Worm (Caenorhabditis elegans) whole organism, L1 larva: ENCODE results near the gene mrpl-51.
A peak's percentile ranks its signal among the peaks of the same experiment; 100 is the strongest.

ENCODE experiments used
- Y116A8C.19 ChIP-seq: sonication (generic microtip); optimal IDR thresholded peaks from 2 replicates; lab custom pipeline; 2016; ENCODE audit warnings: missing compliant biosample characterization, missing genetic modification characterization, borderline replicate concordance
- aha-1 ChIP-seq: fragments of 150-350 bp; optimal IDR thresholded peaks from 2 replicates; lab custom pipeline; 2014; ENCODE audit warnings: missing biosample characterization, missing genetic modification characterization
- alr-1 ChIP-seq: fragments of 200-800 bp; sonication (Bioruptor generic); optimal IDR thresholded peaks from 2 replicates; lab custom pipeline; 2018; ENCODE audit warnings: borderline replicate concordance, mild to moderate bottlenecking, missing genetic modification characterization, missing compliant biosample characterization
- ama-1 ChIP-seq: fragments of 150-350 bp; optimal IDR thresholded peaks from 2 replicates; lab custom pipeline; 2014
- blmp-1 ChIP-seq: fragments of 150-350 bp; optimal IDR thresholded peaks from 2 replicates; lab custom pipeline; 2014; ENCODE audit warnings: missing biosample characterization, missing genetic modification characterization
- ceh-63 ChIP-seq: fragments of 200-800 bp; sonication (Bioruptor generic); optimal IDR thresholded peaks from 2 replicates; lab custom pipeline; 2018; ENCODE audit warnings: mild to moderate bottlenecking, missing genetic modification characterization, missing compliant biosample characterization
- ceh-8 ChIP-seq: fragments of 200-800 bp; sonication (Bioruptor generic); optimal IDR thresholded peaks from 2 replicates; lab custom pipeline; 2018; ENCODE audit warnings: mild to moderate bottlenecking, missing genetic modification characterization, moderate library complexity, missing compliant biosample characterization
- ceh-82 ChIP-seq, 3 experiments: fragments of 150-350 bp in 1 of 3; sonication (generic microtip) in 2 of 3; optimal IDR thresholded peaks; 2 replicates each; lab custom pipeline; 2014 to 2017; ENCODE audit warnings: missing biosample characterization in 3 of 3, missing genetic modification characterization in 3 of 3
- egl-13 ChIP-seq: sonication (generic microtip); optimal IDR thresholded peaks from 2 replicates; lab custom pipeline; 2016; ENCODE audit warnings: missing genotype, missing genetic modification reagents, missing genetic modification characterization, missing compliant biosample characterization
- fkh-10 ChIP-seq: sonication (generic microtip); optimal IDR thresholded peaks from 2 replicates; lab custom pipeline; 2017; ENCODE audit warnings: missing biosample characterization, missing genetic modification reagents, missing genetic modification characterization
- fkh-8 ChIP-seq: sonication (generic microtip); optimal IDR thresholded peaks from 2 replicates; lab custom pipeline; 2016; ENCODE audit warnings: mild to moderate bottlenecking, missing genetic modification characterization, missing compliant biosample characterization
- grh-1 ChIP-seq: fragments of 200-800 bp; sonication (Bioruptor generic); IDR thresholded peaks from 2 replicates; pipeline ENCODE4 v1.3.6; 2022; ENCODE audit warnings: missing genetic modification reagents, missing genetic modification characterization, missing compliant biosample characterization
- hpl-2 ChIP-seq: fragments of 150-350 bp; optimal IDR thresholded peaks from 2 replicates; lab custom pipeline; 2014; ENCODE audit warnings: missing biosample characterization, missing genetic modification reagents, missing genetic modification characterization
- irx-1 ChIP-seq: sonication (generic microtip); optimal IDR thresholded peaks from 2 replicates; lab custom pipeline; 2016; ENCODE audit warnings: missing genetic modification characterization, missing compliant biosample characterization
- isw-1 ChIP-seq: fragments of 200-800 bp; sonication (Bioruptor generic); IDR thresholded peaks from 2 replicates; pipeline ENCODE4 v1.3.6; 2022; ENCODE audit warnings: missing genetic modification characterization, missing compliant biosample characterization
- lin-14 ChIP-seq: fragments of 200-800 bp; sonication (Bioruptor generic); optimal IDR thresholded peaks from 2 replicates; lab custom pipeline; 2018; ENCODE audit warnings: mild to moderate bottlenecking, missing genetic modification characterization, moderate library complexity, missing compliant biosample characterization
- lir-3 ChIP-seq: sonication (generic microtip); optimal IDR thresholded peaks from 2 replicates; lab custom pipeline; 2016; ENCODE audit warnings: mild to moderate bottlenecking, missing genetic modification characterization, moderate library complexity, missing compliant biosample characterization; ENCODE audit not compliant: poor library complexity
- lsy-2 ChIP-seq, 2 experiments: fragments of 150-350 bp; optimal IDR thresholded peaks; 2 replicates each; lab custom pipeline; 2014; ENCODE audit warnings: missing biosample characterization in 2 of 2, missing genetic modification characterization in 2 of 2
- mab-9 ChIP-seq: fragments of 200-800 bp; sonication (Bioruptor generic); IDR thresholded peaks from 2 replicates; pipeline ENCODE4 v1.3.6; 2022; ENCODE audit warnings: missing genetic modification reagents, missing genetic modification characterization, missing compliant biosample characterization
- nhr-12 ChIP-seq: sonication (generic microtip); optimal IDR thresholded peaks from 2 replicates; lab custom pipeline; 2017; ENCODE audit warnings: missing biosample characterization, missing genetic modification characterization
- nhr-20 ChIP-seq: sonication (generic microtip); optimal IDR thresholded peaks from 2 replicates; lab custom pipeline; 2016; ENCODE audit warnings: mild to moderate bottlenecking, missing genetic modification characterization, missing compliant biosample characterization
- nhr-71 ChIP-seq: sonication (generic microtip); optimal IDR thresholded peaks from 2 replicates; lab custom pipeline; 2016; ENCODE audit warnings: mild to moderate bottlenecking, missing genetic modification characterization, moderate library complexity, missing compliant biosample characterization
- nhr-76 ChIP-seq: sonication (generic microtip); optimal IDR thresholded peaks from 2 replicates; lab custom pipeline; 2017; ENCODE audit warnings: missing biosample characterization, missing genetic modification characterization
- nhr-90 ChIP-seq: sonication (generic microtip); optimal IDR thresholded peaks from 2 replicates; lab custom pipeline; 2016; ENCODE audit warnings: mild to moderate bottlenecking, missing genetic modification characterization, missing compliant biosample characterization; ENCODE audit not compliant: poor library complexity
- pag-3 ChIP-seq: sonication (generic microtip); optimal IDR thresholded peaks from 2 replicates; lab custom pipeline; 2017; ENCODE audit warnings: missing genetic modification characterization, mild to moderate bottlenecking, missing compliant biosample characterization, antibody characterized with exemption, borderline replicate concordance; ENCODE audit not compliant: insufficient read depth
- pax-3 ChIP-seq: fragments of 200-800 bp; sonication (Bioruptor generic); optimal IDR thresholded peaks from 2 replicates; lab custom pipeline; 2018; ENCODE audit warnings: mild to moderate bottlenecking, missing genetic modification characterization, moderate library complexity, missing compliant biosample characterization
- pqm-1 ChIP-seq: sonication (generic microtip); optimal IDR thresholded peaks from 3 replicates; lab custom pipeline; 2017; ENCODE audit warnings: missing biosample characterization, missing genetic modification characterization
- skn-1 ChIP-seq: fragments of 150-350 bp; optimal IDR thresholded peaks from 2 replicates; lab custom pipeline; 2014; ENCODE audit warnings: missing biosample characterization, missing genetic modification characterization
- sox-4 ChIP-seq: sonication (generic microtip); optimal IDR thresholded peaks from 2 replicates; lab custom pipeline; 2016; ENCODE audit warnings: missing genetic modification characterization, missing compliant biosample characterization
- unc-130 ChIP-seq: fragments of 150-350 bp; optimal IDR thresholded peaks from 2 replicates; lab custom pipeline; 2017; ENCODE audit warnings: missing biosample characterization, missing genetic modification characterization, inconsistent platforms
- unc-30 ChIP-seq: sonication (generic microtip); optimal IDR thresholded peaks from 2 replicates; lab custom pipeline; 2017; ENCODE audit warnings: missing biosample characterization, missing genetic modification characterization
- xbp-1 ChIP-seq: sonication (generic microtip); optimal IDR thresholded peaks from 2 replicates; lab custom pipeline; 2016; ENCODE audit warnings: missing genetic modification characterization, missing compliant biosample characterization
- zag-1 ChIP-seq: fragments of 150-350 bp; optimal IDR thresholded peaks from 2 replicates; lab custom pipeline; 2014; ENCODE audit warnings: missing biosample characterization, missing genetic modification characterization
- zip-4 ChIP-seq: fragments of 200-800 bp; sonication (Bioruptor generic); optimal IDR thresholded peaks from 2 replicates; lab custom pipeline; 2018; ENCODE audit warnings: mild to moderate bottlenecking, missing genetic modification characterization, moderate library complexity, missing compliant biosample characterization
- ztf-11 ChIP-seq, 2 experiments: sonication (generic microtip); optimal IDR thresholded peaks; 2 replicates each; lab custom pipeline; 2016 to 2017; ENCODE audit warnings: missing genetic modification characterization in 2 of 2, missing biosample characterization in 1 of 2, missing compliant biosample characterization in 1 of 2
- ztf-4 ChIP-seq: fragments of 150-350 bp; optimal IDR thresholded peaks from 2 replicates; lab custom pipeline; 2014; ENCODE audit warnings: missing biosample characterization, missing genetic modification characterization

The mrpl-51 gene

DNA sequence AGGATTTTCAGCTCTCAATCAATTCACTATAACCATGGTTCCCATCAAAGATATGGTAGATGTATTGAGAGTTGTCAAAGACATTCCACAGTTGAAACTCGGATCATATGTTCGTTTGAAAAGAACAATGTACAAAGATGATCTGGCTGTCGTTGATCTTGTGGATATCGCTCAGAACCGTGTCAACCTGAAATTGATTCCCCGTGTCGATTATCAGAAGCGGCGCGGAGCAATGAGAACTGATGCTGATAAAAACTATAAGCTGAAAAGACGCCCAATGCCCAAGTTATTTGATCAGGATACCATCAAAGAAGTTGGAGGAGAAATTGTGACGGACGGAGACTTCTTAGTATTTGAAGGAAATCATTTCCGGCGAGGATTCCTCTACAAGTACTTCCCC lies 21.3 kb downstream of the mrpl-51 start:
- TF ChIP-seq ceh-8 (GFP tag; lab: Kevin White, UChicago) (no peak), grh-1 (GFP tag; lab: Robert Waterston, UW) (no peak), Y116A8C.19 (tag; lab: Kevin White, UChicago) (no peak), pqm-1 (tag; lab: Kevin White, UChicago) (no peak), ztf-11 (tag; optimal IDR thresholded peaks at IDR 0.05; lab: Kevin White, UChicago) (no peak)

DNA sequence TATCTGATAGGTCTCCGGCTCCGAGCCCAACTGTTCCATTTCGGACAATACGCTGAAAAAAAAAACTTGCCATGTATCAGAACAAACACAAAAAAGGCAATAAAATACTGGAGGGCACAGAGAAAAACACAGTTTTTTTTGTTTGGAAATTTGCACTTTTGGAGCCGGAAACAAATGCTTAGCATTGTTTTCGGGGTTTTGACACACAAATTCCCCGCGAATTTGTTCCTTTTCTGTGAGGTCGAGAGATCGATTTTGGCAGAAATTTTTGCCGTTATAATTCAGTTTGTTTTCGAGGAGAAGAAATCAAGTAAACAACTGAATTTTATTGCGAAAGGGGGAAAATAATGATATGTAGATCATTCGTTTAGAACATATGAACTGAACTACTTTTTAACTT lies 25.5 kb downstream of the mrpl-51 start, which contains the start of gene K08E4.2:
K08E4.2 (minus strand) TSS at position 54 of the 400 bp plus-strand sequence.
- TF ChIP-seq nhr-20 (tag; lab: Kevin White, UChicago) (no peak), ceh-82 (tag; optimal IDR thresholded peaks at IDR 0.05; lab: Kevin White, UChicago) (no peak), nhr-90 (tag; lab: Kevin White, UChicago) (no peak), pag-3 (tag; lab: Kevin White, UChicago) (no peak), skn-1 (tag; lab: Kevin White, UChicago) (no peak), nhr-12 (no peak), sox-4 (tag; lab: Kevin White, UChicago) (no peak), unc-130 (no peak), ztf-11 (tag; optimal IDR thresholded peaks at IDR 0.05; lab: Kevin White, UChicago) (no peak), fkh-10 (GFP tag; lab: Kevin White, UChicago) (no peak), nhr-76 (tag; lab: Kevin White, UChicago) (no peak), pax-3 (tag; lab: Kevin White, UChicago) (no peak), lir-3 (tag; lab: Kevin White, UChicago) (no peak), mab-9 (GFP tag; lab: Robert Waterston, UW) (no peak), aha-1 (tag; lab: Kevin White, UChicago) (no peak), ama-1 (lab: Kevin White, UChicago) (no peak), isw-1 (GFP tag; lab: Robert Waterston, UW) (no peak), xbp-1 (no peak), irx-1 (no peak), zag-1 (tag; lab: Kevin White, UChicago) (no peak)
- TF ChIP-seq, all 84 proteins: peak for 0

DNA sequence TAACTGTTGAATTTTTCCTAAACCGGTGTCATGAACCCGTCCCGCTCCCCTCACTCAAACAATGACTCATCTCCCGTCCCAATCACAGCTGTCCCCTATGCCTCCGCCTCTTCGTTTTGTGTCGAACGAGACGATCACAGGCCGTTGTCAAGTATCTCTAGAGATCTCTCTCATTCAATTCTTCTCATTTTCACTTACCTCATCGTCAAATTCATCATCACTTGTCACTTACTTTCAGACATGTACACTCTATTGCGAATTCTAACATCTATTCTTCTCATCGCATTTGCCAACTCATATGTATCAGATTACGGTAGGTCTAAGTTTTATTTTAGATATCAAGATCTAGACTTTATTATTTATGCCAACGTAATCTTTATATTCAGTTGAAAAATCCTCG lies 26.4 kb downstream of the mrpl-51 start, which contains the start of gene K08E4.3:
K08E4.3 (plus strand) TSS at position 235 of the 400 bp plus-strand sequence.
- TF ChIP-seq nhr-71 (tag; lab: Kevin White, UChicago) (no peak), lin-14 (peak; percentile 26), xbp-1 (no peak)

- TF ChIP-seq zip-4 (GFP tag; lab: Kevin White, UChicago) (no peak), ceh-63 (GFP tag; lab: Kevin White, UChicago) (no peak), pqm-1 (tag; lab: Kevin White, UChicago) (no peak), lsy-2 (tag; optimal IDR thresholded peaks at IDR 0.05; lab: Kevin White, UChicago) (no peak), lir-3 (tag; lab: Kevin White, UChicago) (no peak), ama-1 (lab: Kevin White, UChicago) (no peak), nhr-20 (tag; lab: Kevin White, UChicago) (no peak), unc-30 (no peak), alr-1 (tag; lab: Kevin White, UChicago) (no peak), hpl-2 (GFP tag; lab: Kevin White, UChicago) (no peak), egl-13 (tag; lab: Kevin White, UChicago) (no peak), fkh-8 (tag; lab: Kevin White, UChicago) (no peak), ztf-4 (tag; lab: Kevin White, UChicago) (no peak), nhr-76 (tag; lab: Kevin White, UChicago) (no peak), blmp-1 (tag; lab: Kevin White, UChicago) (no peak)
Measured at ce11 chrIV:12061229-12061628, 30.1 kb downstream of the mrpl-51 start, which contains the start of gene K08E4.8. Gene K08E4.8, minus strand, starts transcription at chrIV:12061329.
